Worm (Caenorhabditis elegans) whole organism, early embryonic: Measurements from ENCODE around the gene T16G12.10.

ENCODE experiments used
- B0310.2 ChIP-seq: sonication (generic microtip); optimal IDR thresholded peaks from 2 replicates; lab custom pipeline; 2016; ENCODE audit warnings: mild to moderate bottlenecking, missing genetic modification characterization, missing compliant biosample characterization
- F13C5.2 ChIP-seq: sonication (generic microtip); optimal IDR thresholded peaks from 2 replicates; lab custom pipeline; 2017; ENCODE audit warnings: mild to moderate bottlenecking, missing genetic modification characterization, inconsistent platforms, missing compliant biosample characterization
- aly-1 ChIP-seq: sonication (generic microtip); optimal IDR thresholded peaks from 2 replicates; lab custom pipeline; 2016; ENCODE audit warnings: missing genetic modification characterization, missing compliant biosample characterization
- ama-1 ChIP-seq: fragments of 150-350 bp; optimal IDR thresholded peaks from 2 replicates; lab custom pipeline; 2014
- ceh-13 ChIP-seq: fragments of 200-800 bp; sonication (Bioruptor generic); optimal IDR thresholded peaks from 2 replicates; lab custom pipeline; 2018; ENCODE audit warnings: mild to moderate bottlenecking, missing genetic modification characterization, missing compliant biosample characterization
- ceh-36 ChIP-seq: sonication (generic microtip); optimal IDR thresholded peaks from 2 replicates; lab custom pipeline; 2016; ENCODE audit warnings: missing genetic modification characterization, inconsistent platforms, missing compliant biosample characterization
- ets-7 ChIP-seq: sonication (generic microtip); optimal IDR thresholded peaks from 2 replicates; lab custom pipeline; 2016; ENCODE audit warnings: missing genotype, missing genetic modification characterization, missing compliant biosample characterization
- flt-1 ChIP-seq: fragments of 200-800 bp; sonication (Bioruptor generic); IDR thresholded peaks from 2 replicates; pipeline ENCODE4 v1.3.6; 2022; ENCODE audit warnings: missing genetic modification characterization, missing compliant biosample characterization
- hmbx-1 ChIP-seq: sonication (generic microtip); optimal IDR thresholded peaks from 2 replicates; lab custom pipeline; 2016; ENCODE audit warnings: mild to moderate bottlenecking, missing genetic modification characterization, missing compliant biosample characterization
- hmg-4 ChIP-seq: fragments of 200-800 bp; sonication (Bioruptor generic); optimal IDR thresholded peaks from 2 replicates; lab custom pipeline; 2018; ENCODE audit warnings: mild to moderate bottlenecking, missing genetic modification characterization, missing compliant biosample characterization
- hnd-1 ChIP-seq: sonication (generic microtip); optimal IDR thresholded peaks from 2 replicates; lab custom pipeline; 2016; ENCODE audit warnings: missing genetic modification characterization, missing compliant biosample characterization
- pes-1 ChIP-seq: fragments of 200-800 bp; sonication (Bioruptor generic); IDR thresholded peaks from 2 replicates; pipeline ENCODE4 v1.3.6; 2022; ENCODE audit warnings: missing genetic modification reagents, missing genetic modification characterization, missing compliant biosample characterization
- scrt-1 ChIP-seq: fragments of 200-800 bp; sonication (Bioruptor generic); IDR thresholded peaks from 2 replicates; pipeline ENCODE4 v1.3.6; 2022; ENCODE audit warnings: missing genetic modification characterization, missing compliant biosample characterization
- sea-1 ChIP-seq: fragments of 200-800 bp; sonication (Bioruptor generic); conservative IDR thresholded peaks from 2 replicates; pipeline ENCODE4 v1.3.6; 2022; ENCODE audit warnings: missing genetic modification characterization, missing compliant biosample characterization
- tbx-11 ChIP-seq: fragments of 200-800 bp; sonication (Bioruptor generic); IDR thresholded peaks from 2 replicates; pipeline ENCODE4 v1.3.6; 2022; ENCODE audit warnings: missing genetic modification characterization, missing compliant biosample characterization
- tbx-37 ChIP-seq: fragments of 200-800 bp; sonication (Bioruptor generic); conservative IDR thresholded peaks from 2 replicates; pipeline ENCODE4 v1.3.6; 2022; ENCODE audit warnings: missing genetic modification reagents, missing genetic modification characterization, missing compliant biosample characterization
- tra-4 ChIP-seq: sonication (generic microtip); optimal IDR thresholded peaks from 2 replicates; lab custom pipeline; 2017; ENCODE audit warnings: missing genetic modification characterization, missing compliant biosample characterization

The T16G12.10 gene

ce11 chrIII:10090685-10091084 is 34.8 kb upstream of the T16G12.10 start, which contains the start of gene gtf-2H2C:
Gene gtf-2H2C (minus strand): TSS chrIII:10090785.
- TF ChIP-seq ets-7 (tag; lab: Kevin White, UChicago) (no peak), flt-1 (GFP tag; lab: Robert Waterston, UW) (no peak), sea-1 (GFP tag; lab: Robert Waterston, UW) (no peak), F13C5.2 (no peak)

ce11 chrIII:10088508-10088981 is 32.6 kb upstream of the T16G12.10 start, which contains the start of gene hal-2:
Gene hal-2 (minus strand): TSS chrIII:10088931.
- TF ChIP-seq tbx-11 (GFP tag; lab: Robert Waterston, UW) (no peak), aly-1 (tag; lab: Kevin White, UChicago) (no peak), flt-1 (GFP tag; lab: Robert Waterston, UW) (no peak), scrt-1 (GFP tag; lab: Robert Waterston, UW) (no peak), hmbx-1 (no peak), ama-1 (lab: Kevin White, UChicago) (no peak), tra-4 (tag; lab: Kevin White, UChicago) (no peak), B0310.2 (tag; lab: Kevin White, UChicago) (no peak), hmg-4 (GFP tag; lab: Kevin White, UChicago) (no peak)

ce11 chrIII:10085983-10086382 is 30.1 kb upstream of the T16G12.10 start, which contains the start of gene T16H12.2:
Gene T16H12.2 (plus strand): TSS chrIII:10086283.
- TF ChIP-seq tbx-37 (GFP tag; lab: Robert Waterston, UW) (no peak), pes-1 (GFP tag; lab: Robert Waterston, UW) (no peak), ceh-13 (GFP tag; lab: Kevin White, UChicago) (no peak), ama-1 (lab: Kevin White, UChicago) (no peak), hmbx-1 (no peak), hmg-4 (GFP tag; lab: Kevin White, UChicago) (no peak), B0310.2 (tag; lab: Kevin White, UChicago) (no peak), flt-1 (GFP tag; lab: Robert Waterston, UW) (no peak), scrt-1 (GFP tag; lab: Robert Waterston, UW) (no peak), tra-4 (tag; lab: Kevin White, UChicago) (no peak), tbx-11 (GFP tag; lab: Robert Waterston, UW) (no peak), ceh-36 (no peak)

ce11 chrIII:10085574-10085973 is 29.6 kb upstream of the T16G12.10 start:
- TF ChIP-seq flt-1 (GFP tag; lab: Robert Waterston, UW) (no peak), ceh-13 (GFP tag; lab: Kevin White, UChicago) (no peak), tbx-11 (GFP tag; lab: Robert Waterston, UW) (no peak), ceh-36 (no peak), tra-4 (tag; lab: Kevin White, UChicago) (no peak), hnd-1 (tag; lab: Kevin White, UChicago) (no peak), sea-1 (GFP tag; lab: Robert Waterston, UW) (no peak), F13C5.2 (no peak), B0310.2 (tag; lab: Kevin White, UChicago) (no peak), pes-1 (GFP tag; lab: Robert Waterston, UW) (no peak), hmg-4 (GFP tag; lab: Kevin White, UChicago) (no peak), scrt-1 (GFP tag; lab: Robert Waterston, UW) (no peak), hmbx-1 (no peak), ama-1 (lab: Kevin White, UChicago) (no peak), tbx-37 (GFP tag; lab: Robert Waterston, UW) (no peak), ets-7 (tag; lab: Kevin White, UChicago) (no peak)

- TF ChIP-seq B0310.2 (tag; lab: Kevin White, UChicago) (no peak), ama-1 (lab: Kevin White, UChicago) (no peak), tra-4 (tag; lab: Kevin White, UChicago) (no peak), tbx-11 (GFP tag; lab: Robert Waterston, UW) (no peak), hmbx-1 (no peak), flt-1 (GFP tag; lab: Robert Waterston, UW) (no peak), aly-1 (tag; lab: Kevin White, UChicago) (no peak), ceh-36 (no peak), ceh-13 (GFP tag; lab: Kevin White, UChicago) (no peak), sea-1 (GFP tag; lab: Robert Waterston, UW) (no peak), pes-1 (GFP tag; lab: Robert Waterston, UW) (no peak), hnd-1 (tag; lab: Kevin White, UChicago) (no peak), scrt-1 (GFP tag; lab: Robert Waterston, UW) (no peak), hmg-4 (GFP tag; lab: Kevin White, UChicago) (no peak), ets-7 (tag; lab: Kevin White, UChicago) (no peak), F13C5.2 (no peak)
These were observed 29.2 kb upstream of the T16G12.10 start, which contains the start of gene T16H12.13 for ce11 chrIII:10085103-10085502. Gene T16H12.13 (plus strand): TSS chrIII:10085403.

ce11 chrIII:10083242-10083641 is 27.3 kb upstream of the T16G12.10 start, which contains the start of gene T16H12.3:
Gene T16H12.3 (minus strand): TSS chrIII:10083292.
- TF ChIP-seq ama-1 (lab: Kevin White, UChicago): no peak
- no peak for TF ChIP-seq ceh-36
- no peak for TF ChIP-seq tbx-37 (GFP tag; lab: Robert Waterston, UW)
- no peak for TF ChIP-seq tra-4 (tag; lab: Kevin White, UChicago)
- TF ChIP-seq hnd-1 (tag; lab: Kevin White, UChicago): no peak

ce11 chrIII:10078784-10079183 is 22.9 kb upstream of the T16G12.10 start:
- TF ChIP-seq ama-1 (lab: Kevin White, UChicago) (no peak), aly-1 (tag; lab: Kevin White, UChicago) (no peak), B0310.2 (tag; lab: Kevin White, UChicago) (no peak)
